Worm (Caenorhabditis elegans): ENCODE measurements around the gene dmsr-13.

dmsr-13 gene

DNA sequence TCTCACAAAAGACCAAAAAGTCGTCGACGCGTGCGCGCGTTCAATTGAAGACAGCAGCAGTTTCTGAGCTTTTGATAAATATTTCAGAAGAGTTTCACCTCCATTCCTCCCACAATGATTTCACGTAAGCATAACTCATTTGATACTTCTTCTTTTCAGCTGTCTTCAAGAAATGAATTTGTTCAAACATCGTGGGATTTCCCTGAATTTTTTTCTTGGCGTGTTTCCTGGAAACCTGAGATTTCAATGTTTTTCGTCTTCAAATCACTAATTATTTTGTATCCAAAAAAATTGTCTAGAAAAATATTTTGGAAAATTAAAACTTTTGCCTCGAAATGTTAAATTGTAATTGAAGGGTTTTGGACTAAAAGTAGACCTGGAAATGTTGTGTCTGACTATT, 41.3 kb downstream of the dmsr-13 start:
- TF ChIP-seq elt-2 (tag; optimal IDR thresholded peaks at IDR 0.05) (no peak), mdl-1 (tag; optimal IDR thresholded peaks at IDR 0.05) (no peak), elt-3 (tag; optimal IDR thresholded peaks at IDR 0.05) (no peak), nhr-77 (tag; optimal IDR thresholded peaks at IDR 0.05) (no peak), hmg-11 (tag; optimal IDR thresholded peaks at IDR 0.05) (no peak), nhr-76 (tag; optimal IDR thresholded peaks at IDR 0.05) (no peak), egl-5 (tag; optimal IDR thresholded peaks at IDR 0.05) (no peak), lin-15B (tag; optimal IDR thresholded peaks at IDR 0.05) (no peak), ceh-9 (tag; optimal IDR thresholded peaks at IDR 0.05) (no peak), ama-1 (optimal IDR thresholded peaks at IDR 0.05) (no peak), nhr-43 (tag; optimal IDR thresholded peaks at IDR 0.05; ENCODE audit: poor library complexity, severe bottlenecking) (no peak), ceh-82 (tag; optimal IDR thresholded peaks at IDR 0.05) (no peak), tbx-2 (tag; optimal IDR thresholded peaks at IDR 0.05) (no peak), fkh-10 (GFP tag; optimal IDR thresholded peaks at IDR 0.05) (no peak), egl-27 (tag; optimal IDR thresholded peaks at IDR 0.05) (no peak), eor-1 (tag; optimal IDR thresholded peaks at IDR 0.05) (no peak), fos-1 (tag; optimal IDR thresholded peaks at IDR 0.05) (no peak), ztf-11 (tag; optimal IDR thresholded peaks at IDR 0.05) (no peak), nhr-237 (tag; optimal IDR thresholded peaks at IDR 0.05) (no peak), zag-1 (tag; optimal IDR thresholded peaks at IDR 0.05) (no peak)

DNA sequence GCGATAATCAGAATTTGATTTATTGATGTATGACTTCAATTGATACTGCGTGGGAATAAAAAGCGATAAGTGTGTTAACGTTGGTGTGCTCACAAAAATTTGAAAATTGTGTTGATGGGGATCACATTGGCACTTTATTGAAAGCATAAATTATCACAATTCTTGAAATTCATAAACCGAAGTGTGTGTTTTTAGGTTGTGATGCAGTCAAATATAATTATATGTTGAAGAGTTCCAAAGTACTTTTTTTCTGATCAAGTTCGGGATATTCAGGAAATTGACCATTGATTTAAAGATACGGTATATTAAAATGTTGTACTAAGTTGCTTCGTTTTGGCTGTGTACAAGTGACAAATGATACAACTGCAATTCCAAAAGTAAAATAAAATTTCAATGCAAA, 44.0 kb downstream of the dmsr-13 start, which contains the start of gene srh-28:
Gene srh-28, minus strand, starts transcription at position 101 of the 400 bp plus-strand sequence.
- no peak for TF ChIP-seq aly-2 (tag; optimal IDR thresholded peaks at IDR 0.05)
- TF ChIP-seq sea-2 (GFP tag; optimal IDR thresholded peaks at IDR 0.05) = no peak
- TF ChIP-seq nhr-77 (tag; optimal IDR thresholded peaks at IDR 0.05) = no peak
- TF ChIP-seq hmg-11 (tag; optimal IDR thresholded peaks at IDR 0.05) = no peak
- no peak for TF ChIP-seq nhr-43 (tag; optimal IDR thresholded peaks at IDR 0.05; ENCODE audit: poor library complexity, severe bottlenecking)
- no peak for TF ChIP-seq lsy-12 (tag; optimal IDR thresholded peaks at IDR 0.05)
- TF ChIP-seq zag-1 (tag; optimal IDR thresholded peaks at IDR 0.05) = no peak
- no peak for TF ChIP-seq ceh-9 (tag; optimal IDR thresholded peaks at IDR 0.05)
- no peak for TF ChIP-seq egl-27 (tag; optimal IDR thresholded peaks at IDR 0.05)
- no peak for TF ChIP-seq tbx-2 (tag; optimal IDR thresholded peaks at IDR 0.05)
- no peak for TF ChIP-seq nhr-12 (tag; optimal IDR thresholded peaks at IDR 0.05)
- no peak for TF ChIP-seq snpc-4 (tag; optimal IDR thresholded peaks at IDR 0.05)
- TF ChIP-seq ZK546.5 (tag; optimal IDR thresholded peaks at IDR 0.05) = no peak
- no peak for TF ChIP-seq fos-1 (tag; optimal IDR thresholded peaks at IDR 0.05)
- no peak for TF ChIP-seq ztf-4 (tag; optimal IDR thresholded peaks at IDR 0.05)
- TF ChIP-seq fkh-2 (tag; optimal IDR thresholded peaks at IDR 0.05) = no peak
- TF ChIP-seq mml-1 (tag; optimal IDR thresholded peaks at IDR 0.05) = no peak
- TF ChIP-seq nhr-76 (tag; optimal IDR thresholded peaks at IDR 0.05) = no peak
- no peak for TF ChIP-seq skn-1 (tag; optimal IDR thresholded peaks at IDR 0.05)
- no peak for TF ChIP-seq unc-39 (tag; optimal IDR thresholded peaks at IDR 0.05)

DNA sequence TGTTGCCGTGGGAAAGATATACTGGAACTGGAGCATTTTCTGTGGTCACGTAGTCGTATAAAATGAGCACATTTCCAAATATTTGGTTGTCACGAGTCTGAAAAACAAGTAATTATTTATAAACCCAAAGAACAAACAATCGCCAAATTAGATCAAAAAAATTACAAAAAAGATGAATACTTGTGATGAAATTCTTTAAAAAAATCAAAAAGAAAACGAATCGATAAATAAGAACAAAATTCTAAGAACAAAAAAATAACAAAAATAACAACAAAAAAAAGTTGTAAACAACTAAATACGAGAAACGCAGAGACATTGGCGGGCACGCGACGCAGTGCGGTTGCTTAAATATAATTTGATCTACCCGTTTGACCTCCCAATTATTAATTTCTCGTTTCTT, 46.0 kb downstream of the dmsr-13 start, which contains the start of gene ZC404.16:
Gene ZC404.16, minus strand, starts transcription at position 101 of the 400 bp plus-strand sequence.
- no peak for TF ChIP-seq ZK546.5 (tag; optimal IDR thresholded peaks at IDR 0.05)
- no peak for TF ChIP-seq nhr-12 (tag; optimal IDR thresholded peaks at IDR 0.05)
- TF ChIP-seq ceh-9 (tag; optimal IDR thresholded peaks at IDR 0.05) = no peak
- TF ChIP-seq elt-2 (tag; optimal IDR thresholded peaks at IDR 0.05) = no peak
- no peak for TF ChIP-seq ztf-11 (tag; optimal IDR thresholded peaks at IDR 0.05)
- no peak for TF ChIP-seq ztf-4 (tag; optimal IDR thresholded peaks at IDR 0.05)

DNA sequence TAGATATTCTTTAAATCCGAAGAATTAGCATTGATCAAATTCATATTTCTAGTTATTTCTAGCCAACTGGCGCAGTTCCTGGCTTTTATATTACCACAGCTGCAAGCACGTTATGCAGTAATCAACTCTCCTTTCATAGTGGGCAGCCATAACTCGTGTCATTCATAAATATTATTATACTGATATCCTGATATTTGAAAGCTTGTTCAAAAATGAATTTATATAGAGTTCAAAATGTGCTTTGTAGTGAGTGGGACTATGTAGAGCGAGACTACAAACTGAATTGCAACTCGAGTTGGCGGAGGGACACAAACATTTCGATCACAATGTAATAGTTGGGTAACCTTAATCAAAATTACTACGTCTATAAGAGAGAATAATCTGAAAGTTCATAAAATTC, 48.1 kb downstream of the dmsr-13 start, which contains the start of gene srh-30:
Gene srh-30, minus strand, starts transcription at position 101 of the 400 bp plus-strand sequence.
- no peak for TF ChIP-seq jun-1 (tag; optimal IDR thresholded peaks at IDR 0.05)
- no peak for TF ChIP-seq nhr-77 (tag; optimal IDR thresholded peaks at IDR 0.05)
- TF ChIP-seq lsy-12 (tag; optimal IDR thresholded peaks at IDR 0.05) = no peak
- TF ChIP-seq nfya-1 (tag; optimal IDR thresholded peaks at IDR 0.05; ENCODE audit: insufficient read depth) = no peak
- no peak for TF ChIP-seq egl-5 (tag; optimal IDR thresholded peaks at IDR 0.05)
- TF ChIP-seq aly-2 (tag; optimal IDR thresholded peaks at IDR 0.05) = no peak
- TF ChIP-seq ceh-28 (tag; optimal IDR thresholded peaks at IDR 0.05) = no peak
- no peak for TF ChIP-seq nhr-28 (tag; optimal IDR thresholded peaks at IDR 0.05)
- no peak for TF ChIP-seq eor-1 (tag; optimal IDR thresholded peaks at IDR 0.05)
- no peak for TF ChIP-seq nhr-76 (tag; optimal IDR thresholded peaks at IDR 0.05)
- no peak for TF ChIP-seq ztf-11 (tag; optimal IDR thresholded peaks at IDR 0.05)
